Fruit fly (Drosophila melanogaster): ENCODE results near the gene Ibf1.

Gene Ibf1

dm6 chr3R:9258252-9259225 is at the start of gene Ibf1, which contains the start of gene Ibf2:
TSS of gene Ibf1 (plus strand) at chr3R:9258964.
TSS of gene Ibf2 (minus strand) at chr3R:9258501.
- TF ChIP-seq CG17801 (GFP tag; optimal IDR thresholded peaks at IDR 0.05; ENCODE audit: partially characterized antibody): no peak

dm6 chr3R:9213029-9213428 is 45.7 kb upstream of the Ibf1 start:
- TF ChIP-seq CG17801 (GFP tag; optimal IDR thresholded peaks at IDR 0.05; ENCODE audit: partially characterized antibody): no peak

DNA sequence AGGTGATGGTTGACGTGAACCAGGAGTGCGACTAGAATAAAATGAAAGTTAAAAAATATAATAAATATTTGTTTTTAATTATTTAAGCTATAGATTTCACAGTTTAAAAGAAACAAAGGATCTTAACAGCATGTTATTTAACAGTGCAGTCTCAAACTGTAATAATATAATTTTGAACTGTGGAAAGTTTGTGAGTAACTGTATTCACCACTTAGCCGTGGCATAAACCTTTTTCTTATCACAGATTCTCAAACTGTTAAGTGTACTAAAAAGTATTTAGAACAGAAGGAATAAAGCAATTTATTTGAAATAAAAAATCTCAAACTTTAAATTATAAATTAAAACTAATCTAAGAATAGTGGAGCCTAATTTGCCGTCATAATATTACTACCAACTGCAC is 44.5 kb upstream of the Ibf1 start:
- no peak for TF ChIP-seq CG17801 (GFP tag; optimal IDR thresholded peaks at IDR 0.05; ENCODE audit: partially characterized antibody)

DNA sequence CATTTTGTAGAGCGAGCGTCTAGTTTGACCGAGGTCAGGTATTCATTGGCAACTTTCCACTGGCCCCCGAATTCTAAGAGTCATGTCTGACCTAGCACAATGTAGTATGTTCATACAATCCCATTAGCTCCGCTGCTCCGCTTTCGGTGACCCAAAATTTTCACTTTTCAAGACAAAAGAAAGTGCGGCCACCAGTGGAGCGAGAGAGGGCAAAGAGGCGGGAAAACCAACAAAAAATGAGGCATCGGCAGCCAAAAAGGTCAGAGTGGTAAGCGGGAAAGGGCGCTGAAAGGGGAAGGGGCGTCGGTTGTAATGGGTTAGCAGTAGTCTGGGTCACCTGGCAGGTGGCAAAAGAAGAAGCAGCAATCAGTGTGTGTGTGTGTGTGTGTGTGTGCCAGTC is 43.2 kb upstream of the Ibf1 start:
- no peak for TF ChIP-seq CG17801 (GFP tag; optimal IDR thresholded peaks at IDR 0.05; ENCODE audit: partially characterized antibody)

- no peak for TF ChIP-seq CG17801 (GFP tag; optimal IDR thresholded peaks at IDR 0.05; ENCODE audit: partially characterized antibody)
These were observed 41.2 kb upstream of the Ibf1 start for dm6 chr3R:9217607-9218006.

dm6 chr3R:9220064-9220864 is 38.5 kb upstream of the Ibf1 start:
- TF ChIP-seq CG17801 (GFP tag; optimal IDR thresholded peaks at IDR 0.05; ENCODE audit: partially characterized antibody): no peak

dm6 chr3R:9222355-9222754 is 36.4 kb upstream of the Ibf1 start:
- peak; percentile 81 for TF ChIP-seq CG17801 (GFP tag; optimal IDR thresholded peaks at IDR 0.05; ENCODE audit: partially characterized antibody)

dm6 chr3R:9224807-9225206 is 34.0 kb upstream of the Ibf1 start:
- peak; percentile 12 for TF ChIP-seq CG17801 (GFP tag; optimal IDR thresholded peaks at IDR 0.05; ENCODE audit: partially characterized antibody)

DNA sequence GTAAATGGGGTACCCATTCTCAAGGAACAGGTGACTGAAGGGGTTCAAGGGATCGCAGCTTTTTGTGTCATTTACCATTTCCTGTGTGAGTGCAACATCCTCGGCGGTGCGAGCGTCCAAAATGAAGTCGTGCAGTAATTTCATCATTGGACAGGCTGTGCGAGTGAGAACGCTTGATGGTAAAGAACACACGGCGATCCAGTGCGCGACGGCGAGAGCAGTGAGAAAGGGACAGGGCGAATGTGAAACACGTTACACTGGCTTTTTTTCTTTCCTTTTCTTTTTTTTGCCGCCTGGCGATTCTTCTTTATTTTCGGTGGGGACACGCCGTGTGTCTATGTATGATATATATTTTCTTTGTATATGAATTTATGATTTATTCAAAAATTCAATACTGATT is 32.6 kb upstream of the Ibf1 start:
- TF ChIP-seq CG17801 (GFP tag; optimal IDR thresholded peaks at IDR 0.05; ENCODE audit: partially characterized antibody): no peak

- peak; percentile 91 for TF ChIP-seq CG17801 (GFP tag; optimal IDR thresholded peaks at IDR 0.05; ENCODE audit: partially characterized antibody)
These were observed 32.0 kb upstream of the Ibf1 start for dm6 chr3R:9226701-9227313.

- peak; percentile 86 for TF ChIP-seq CG17801 (GFP tag; optimal IDR thresholded peaks at IDR 0.05; ENCODE audit: partially characterized antibody)
These were observed 31.4 kb upstream of the Ibf1 start for dm6 chr3R:9227330-9227729.

DNA sequence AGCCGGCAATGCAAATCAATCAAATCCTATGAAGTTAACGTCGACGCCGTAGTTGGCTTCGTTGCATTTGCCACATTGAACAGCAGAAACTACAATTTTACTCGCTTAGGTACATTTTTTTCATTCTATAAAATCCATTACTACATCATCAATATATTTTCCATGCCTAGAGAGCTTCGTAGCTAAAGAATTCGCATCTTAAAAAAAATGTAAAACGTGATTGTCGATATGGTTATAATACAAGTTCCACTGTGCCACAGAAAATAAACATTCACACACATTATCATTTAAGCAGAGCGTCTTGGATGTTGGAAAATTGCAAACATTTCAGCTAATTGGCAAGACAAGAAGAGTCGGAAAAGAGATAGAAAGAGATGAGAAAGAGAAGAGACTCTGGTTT is 30.8 kb upstream of the Ibf1 start:
- TF ChIP-seq CG17801 (GFP tag; optimal IDR thresholded peaks at IDR 0.05; ENCODE audit: partially characterized antibody): no peak

DNA sequence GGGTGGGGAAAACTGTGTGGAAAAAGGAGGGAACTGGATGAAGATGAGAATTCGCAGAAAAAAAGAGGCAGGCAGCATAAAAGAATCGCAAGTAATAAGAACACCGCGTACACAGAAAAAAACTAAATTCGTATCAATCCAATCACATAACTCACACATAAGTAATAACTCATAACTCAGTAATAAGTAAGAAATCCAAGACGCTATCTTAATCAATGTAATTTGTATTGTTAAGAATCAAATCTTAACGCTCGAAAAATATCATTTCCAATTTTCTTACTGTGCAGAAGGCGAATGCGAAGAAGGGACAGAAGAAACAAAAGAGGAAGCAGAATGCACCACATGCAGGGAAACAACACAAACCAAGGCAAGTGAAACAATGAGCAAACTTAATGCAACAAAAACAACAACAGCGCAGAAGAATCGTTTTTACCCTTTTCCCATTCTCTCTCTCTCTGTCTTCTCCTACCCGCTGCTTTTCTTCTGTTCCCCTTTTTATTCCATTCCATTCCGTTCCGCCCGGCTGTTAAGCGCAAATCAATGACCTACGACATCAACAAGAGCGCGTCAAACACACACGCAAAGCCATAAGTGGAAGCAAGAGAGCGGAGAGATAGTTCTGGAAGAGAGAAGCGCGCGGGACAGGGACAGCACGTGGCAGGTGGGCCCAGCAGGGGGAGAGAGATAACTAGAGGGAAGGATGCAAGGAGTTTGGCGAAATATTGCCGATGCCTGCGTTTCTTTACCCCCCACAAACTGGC is 29.5 kb upstream of the Ibf1 start:
- peak; percentile 95 for TF ChIP-seq CG17801 (GFP tag; optimal IDR thresholded peaks at IDR 0.05; ENCODE audit: partially characterized antibody)

dm6 chr3R:9229996-9230601 is 28.7 kb upstream of the Ibf1 start:
- TF ChIP-seq CG17801 (GFP tag; optimal IDR thresholded peaks at IDR 0.05; ENCODE audit: partially characterized antibody): peak; percentile 48
